Fruit fly (Drosophila melanogaster): ENCODE data around the gene CG11444.

The CG11444 gene

DNA sequence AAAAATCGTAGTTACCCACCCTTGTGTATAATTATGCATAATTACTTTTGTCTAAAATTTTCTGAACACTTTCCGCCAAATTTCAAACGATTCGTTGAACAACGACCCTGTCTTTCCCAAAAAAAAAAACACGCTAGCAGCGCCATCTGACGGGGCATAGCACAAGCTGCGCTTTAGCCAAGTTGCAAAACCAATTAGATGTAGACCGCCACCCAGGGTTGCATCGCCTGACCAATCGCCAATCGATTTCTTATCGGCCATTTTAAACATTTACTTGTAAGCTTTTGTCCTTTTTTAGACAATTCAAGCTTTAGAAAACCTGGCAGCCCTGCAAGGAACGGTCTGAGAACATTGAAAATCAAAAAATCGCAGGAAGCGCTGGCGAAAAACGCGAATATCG, 24.3 kb downstream of the CG11444 start, which contains the start of gene CG3556 (continued):
- TF ChIP-seq slp2 (GFP tag; optimal IDR thresholded peaks at IDR 0.05) (peak; percentile 3), vnd (GFP tag; IDR thresholded peaks at IDR 0.05; ENCODE audit: partially characterized antibody) (0 out of 3 replicates have a peak, but pooled peaks have one; percentile 34), lab (GFP tag; optimal IDR thresholded peaks at IDR 0.05) (no peak), CG5245 (GFP tag; optimal IDR thresholded peaks at IDR 0.05) (no peak), dysf (GFP tag; IDR thresholded peaks at IDR 0.05) (peak; percentile 55; the same call in 2 of the 3 replicates), maf-S (GFP tag; optimal IDR thresholded peaks at IDR 0.05) (no peak), rib (GFP tag; IDR thresholded peaks at IDR 0.05) (no peak), unpg (GFP tag; optimal IDR thresholded peaks at IDR 0.05) (no peak), CG1832 (GFP tag; optimal IDR thresholded peaks at IDR 0.05) (no peak), ash1 (GFP tag; optimal IDR thresholded peaks at IDR 0.05) (no peak), CG1602 (GFP tag; optimal IDR thresholded peaks at IDR 0.05) (peak; percentile 27), pita (GFP tag; optimal IDR thresholded peaks at IDR 0.05) (peak; percentile 75), Sox100B (GFP tag; optimal IDR thresholded peaks at IDR 0.05) (no peak), HLHmδ (GFP tag; optimal IDR thresholded peaks at IDR 0.05) (no peak), CG6254 (GFP tag; optimal IDR thresholded peaks at IDR 0.05) (no peak), Stat92E (GFP tag; optimal IDR thresholded peaks at IDR 0.05) (no peak), CG32532 (GFP tag; IDR thresholded peaks at IDR 0.05) (peak; percentile 75), CG11085 (GFP tag; IDR thresholded peaks at IDR 0.05) (no peak), nom (GFP tag; optimal IDR thresholded peaks at IDR 0.05) (no peak), CG15601 (tag; optimal IDR thresholded peaks at IDR 0.05) (peak; percentile 49), Deaf1 (tag; optimal IDR thresholded peaks at IDR 0.05) (no peak), exex (tag; optimal IDR thresholded peaks at IDR 0.05) (no peak), NFAT (GFP tag; IDR thresholded peaks at IDR 0.05) (0 out of 2 replicates have a peak, but pooled peaks have one; percentile 58), CG6689 (GFP tag; IDR thresholded peaks at IDR 0.05) (no peak), fd3F (GFP tag; optimal IDR thresholded peaks at IDR 0.05) (no peak), kah (GFP tag; optimal IDR thresholded peaks at IDR 0.05) (no peak), CG4360 (GFP tag; IDR thresholded peaks at IDR 0.05) (peak; percentile 11; the same call in 1 of the 2 replicates), cas (GFP tag; IDR thresholded peaks at IDR 0.05) (0 out of 2 replicates have a peak, but pooled peaks have one; percentile 11), CG11695 (GFP tag; IDR thresholded peaks at IDR 0.05) (no peak), ac (GFP tag; optimal IDR thresholded peaks at IDR 0.05) (no peak), CG4820 (GFP tag; optimal IDR thresholded peaks at IDR 0.05) (no peak), Usf (GFP tag; optimal IDR thresholded peaks at IDR 0.05) (no peak), Lhr (GFP tag; optimal IDR thresholded peaks at IDR 0.05) (peak; percentile 96), CG11247 (GFP tag; IDR thresholded peaks at IDR 0.05) (peak; percentile 67), Side (GFP tag; optimal IDR thresholded peaks at IDR 0.05) (peak; percentile 50), ssp (GFP tag; IDR thresholded peaks at IDR 0.05) (peak; percentile 52), HLH54F (GFP tag; optimal IDR thresholded peaks at IDR 0.05) (no peak), CG12236 (GFP tag; optimal IDR thresholded peaks at IDR 0.05) (no peak), Sin3A (optimal IDR thresholded peaks at IDR 0.05) (peak; percentile 50), CG6854 (GFP tag; optimal IDR thresholded peaks at IDR 0.05) (no peak), Eip74EF (GFP tag; optimal IDR thresholded peaks at IDR 0.05) (no peak), grau (tag; optimal IDR thresholded peaks at IDR 0.05) (no peak), fd96Cb (tag; optimal IDR thresholded peaks at IDR 0.05) (no peak), Dip2 (GFP tag; IDR thresholded peaks at IDR 0.05) (peak; percentile 32; the same call in 1 of the 2 replicates), hbn (GFP tag; IDR thresholded peaks at IDR 0.05; ENCODE audit: partially characterized antibody) (peak; percentile 64), CG3065 (GFP tag; optimal IDR thresholded peaks at IDR 0.05) (no peak), C15 (GFP tag; IDR thresholded peaks at IDR 0.05) (no peak), Sry-δ (GFP tag; optimal IDR thresholded peaks at IDR 0.05) (peak; percentile 70), CG8281 (tag; optimal IDR thresholded peaks at IDR 0.05) (no peak), CG9215 (GFP tag; IDR thresholded peaks at IDR 0.05) (peak; percentile 32; the same call in 1 of the 2 replicates), CG1529 (GFP tag; optimal IDR thresholded peaks at IDR 0.05) (no peak)

All from whole organism, embryonic.